Fruit fly (Drosophila melanogaster): Measurements from ENCODE around the gene fd3F.

The fd3F gene

dm6 chrX:3778952-3779502, 23.1 kb upstream of the fd3F start (continued):
- TF ChIP-seq CG3919 (GFP tag; optimal IDR thresholded peaks at IDR 0.05) (peak; percentile 55), Ets96B (tag; optimal IDR thresholded peaks at IDR 0.05) (peak; percentile 53), CG7368 (GFP tag; optimal IDR thresholded peaks at IDR 0.05) (peak; percentile 36), OdsH (GFP tag; optimal IDR thresholded peaks at IDR 0.05) (peak; percentile 33), dac (GFP tag; optimal IDR thresholded peaks at IDR 0.05) (no peak), salr (GFP tag; optimal IDR thresholded peaks at IDR 0.05) (no peak), pdm3 (GFP tag; optimal IDR thresholded peaks at IDR 0.05) (peak; percentile 46), net (GFP tag; optimal IDR thresholded peaks at IDR 0.05) (peak; percentile 35), CG8119 (GFP tag; IDR thresholded peaks at IDR 0.05) (peak; percentile 33; the same call in 1 of the 3 replicates), CG3032 (tag; optimal IDR thresholded peaks at IDR 0.05) (peak; percentile 41), Sox15 (GFP tag; optimal IDR thresholded peaks at IDR 0.05) (no peak), Hr38 (GFP tag; optimal IDR thresholded peaks at IDR 0.05) (no peak), dsx (GFP tag; optimal IDR thresholded peaks at IDR 0.05; ENCODE audit: poor library complexity, severe bottlenecking) (peak; percentile 33), CG6163 (GFP tag; IDR thresholded peaks at IDR 0.05) (peak; percentile 58), Gug (GFP tag; IDR thresholded peaks at IDR 0.05) (peak; percentile 50), eg (GFP tag; IDR thresholded peaks at IDR 0.05) (no peak), Smox (GFP tag; optimal IDR thresholded peaks at IDR 0.05) (peak; percentile 38), CG15336 (GFP tag; IDR thresholded peaks at IDR 0.05) (peak; percentile 64), Eip75B (GFP tag; optimal IDR thresholded peaks at IDR 0.05) (peak; percentile 45), CG4318 (GFP tag; optimal IDR thresholded peaks at IDR 0.05) (no peak), topi (GFP tag; optimal IDR thresholded peaks at IDR 0.05) (peak; percentile 29)

- TF ChIP-seq Sox14 (GFP tag; optimal IDR thresholded peaks at IDR 0.05) (peak; percentile 34), CG15336 (GFP tag; IDR thresholded peaks at IDR 0.05) (peak; percentile 74), CG8632 (GFP tag; optimal IDR thresholded peaks at IDR 0.05) (no peak), Blimp-1 (GFP tag; optimal IDR thresholded peaks at IDR 0.05) (no peak), CG3919 (GFP tag; optimal IDR thresholded peaks at IDR 0.05) (peak; percentile 57), Ets21C (GFP tag; optimal IDR thresholded peaks at IDR 0.05) (no peak), CG3032 (tag; optimal IDR thresholded peaks at IDR 0.05) (peak; percentile 23), Eip78C (GFP tag) (peak; percentile 75), CG6276 (GFP tag; optimal IDR thresholded peaks at IDR 0.05) (peak; percentile 62), achi (GFP tag; optimal IDR thresholded peaks at IDR 0.05) (peak; percentile 16), lz (GFP tag; optimal IDR thresholded peaks at IDR 0.05) (peak; percentile 1), CG4318 (GFP tag; optimal IDR thresholded peaks at IDR 0.05) (no peak), dac (GFP tag; optimal IDR thresholded peaks at IDR 0.05) (peak; percentile 43), CG16779 (tag; optimal IDR thresholded peaks at IDR 0.05) (peak; percentile 32), net (GFP tag; optimal IDR thresholded peaks at IDR 0.05) (peak; percentile 55), Lpt (GFP tag; optimal IDR thresholded peaks at IDR 0.05) (peak; percentile 69), Ets96B (tag; optimal IDR thresholded peaks at IDR 0.05) (peak; percentile 43), CG10631 (GFP tag; optimal IDR thresholded peaks at IDR 0.05) (no peak), CG6163 (GFP tag; IDR thresholded peaks at IDR 0.05) (peak; percentile 58), CG34406 (GFP tag; optimal IDR thresholded peaks at IDR 0.05) (peak; percentile 3), fkh (GFP tag; optimal IDR thresholded peaks at IDR 0.05) (peak; percentile 35), eg (GFP tag; IDR thresholded peaks at IDR 0.05) (0 out of 3 replicates have a peak, but pooled peaks have one; percentile 57), dsx (GFP tag; optimal IDR thresholded peaks at IDR 0.05; ENCODE audit: poor library complexity, severe bottlenecking) (peak; percentile 18), Met (GFP tag; optimal IDR thresholded peaks at IDR 0.05) (peak; percentile 20), Eip75B (GFP tag; optimal IDR thresholded peaks at IDR 0.05) (peak; percentile 16), fd59A (GFP tag; optimal IDR thresholded peaks at IDR 0.05) (no peak), CG32006 (GFP tag; optimal IDR thresholded peaks at IDR 0.05) (peak; percentile 54), CG11762 (GFP tag; optimal IDR thresholded peaks at IDR 0.05; ENCODE audit: insufficient read depth) (peak; percentile 7), Gug (GFP tag; IDR thresholded peaks at IDR 0.05) (peak; percentile 24; the same call in 1 of the 2 replicates), svp (GFP tag) (peak; percentile 49), OdsH (GFP tag; optimal IDR thresholded peaks at IDR 0.05) (no peak), acj6 (GFP tag; optimal IDR thresholded peaks at IDR 0.05) (no peak), CG6854 (GFP tag; optimal IDR thresholded peaks at IDR 0.05) (no peak), vri (GFP tag; optimal IDR thresholded peaks at IDR 0.05) (peak; percentile 21), ss (GFP tag; optimal IDR thresholded peaks at IDR 0.05) (peak; percentile 17 to 49), Hr39 (GFP tag; optimal IDR thresholded peaks at IDR 0.05) (no peak), pdm3 (GFP tag; optimal IDR thresholded peaks at IDR 0.05) (peak; percentile 27), fd85E (GFP tag; optimal IDR thresholded peaks at IDR 0.05) (no peak), Hr4 (GFP tag; optimal IDR thresholded peaks at IDR 0.05) (peak; percentile 36)
These were observed 22.3 kb upstream of the fd3F start for dm6 chrX:3779686-3780407.

Measured in whole organism, prepupa.